Worm (Caenorhabditis elegans): Measurements from ENCODE around the gene C27C12.4.
A peak's percentile ranks its signal among the peaks of the same experiment; 100 is the strongest.

Gene C27C12.4

DNA sequence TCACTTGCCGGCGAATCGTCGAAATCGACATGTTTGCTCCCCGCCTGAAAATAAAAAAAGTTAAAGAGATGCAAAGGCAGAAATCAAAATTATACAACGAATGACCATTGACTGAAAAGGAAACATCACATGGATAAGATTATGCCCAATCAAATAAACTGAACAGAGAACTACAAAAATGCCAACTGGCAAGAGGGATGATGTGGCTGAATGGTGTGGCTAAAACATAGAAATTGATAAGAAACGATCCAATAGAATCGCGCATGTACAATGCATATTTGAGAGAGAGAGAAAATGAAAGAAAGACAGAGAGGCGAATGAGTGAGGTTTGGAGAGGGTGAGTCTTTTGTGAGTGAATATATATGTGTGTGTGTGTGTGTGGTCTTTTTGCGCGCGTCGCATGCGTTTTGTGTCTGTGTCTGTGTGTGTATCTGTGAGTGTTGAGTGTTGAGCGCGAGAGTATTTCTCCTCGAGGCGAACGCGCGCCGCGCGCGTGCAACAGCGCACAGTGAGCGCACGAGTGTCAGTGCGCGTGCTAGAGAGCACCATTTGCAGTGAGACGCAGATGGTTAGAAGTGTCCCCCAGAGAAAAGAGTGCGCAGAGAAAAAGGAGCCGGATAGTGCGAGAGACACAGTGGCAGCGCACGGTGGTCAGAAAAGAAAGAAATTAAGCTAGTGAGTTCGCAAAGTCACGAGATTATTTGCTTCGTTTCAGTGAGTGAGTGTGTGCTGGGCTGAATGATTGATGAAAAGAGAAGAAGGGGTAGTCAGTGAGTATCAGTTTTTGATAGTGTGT lies 35.2 kb upstream of the C27C12.4 start, which contains the start of gene epn-1 (continued):
- TF ChIP-seq unc-62 (GFP tag; optimal IDR thresholded peaks at IDR 0.05) (no peak), egl-13 (tag; optimal IDR thresholded peaks at IDR 0.05) (peak; percentile 98), lsy-2 (tag; optimal IDR thresholded peaks at IDR 0.05) (peak; percentile 89 to 92), hlh-4 (tag; optimal IDR thresholded peaks at IDR 0.05) (no peak), C16A3.4 (tag; optimal IDR thresholded peaks at IDR 0.05) (peak; percentile 90), fkh-10 (GFP tag; optimal IDR thresholded peaks at IDR 0.05) (peak; percentile 85), lin-39 (tag; optimal IDR thresholded peaks at IDR 0.05) (peak; percentile 83), elt-3 (tag; optimal IDR thresholded peaks at IDR 0.05) (peak in 4 of 6 experiments; percentile 17 to 82 (median 54)), nhr-19 (GFP tag; conservative IDR thresholded peaks at IDR 0.05) (peak; percentile 97), ceh-63 (GFP tag; optimal IDR thresholded peaks at IDR 0.05) (no peak), hpl-2 (GFP tag; optimal IDR thresholded peaks at IDR 0.05) (peak; percentile 87), lin-13 (GFP tag; optimal IDR thresholded peaks at IDR 0.05) (peak; percentile 93), ets-5 (GFP tag; IDR thresholded peaks at IDR 0.05) (no peak), efl-3 (GFP tag; optimal IDR thresholded peaks at IDR 0.05) (peak; percentile 39), grh-1 (GFP tag; IDR thresholded peaks at IDR 0.05) (peak; percentile 94), isw-1 (GFP tag; IDR thresholded peaks at IDR 0.05) (peak; percentile 94), Y116A8C.19 (tag; optimal IDR thresholded peaks at IDR 0.05; ENCODE audit: borderline replicate concordance) (peak; percentile 27), nhr-12 (tag; optimal IDR thresholded peaks at IDR 0.05) (peak; percentile 27), irx-1 (tag; optimal IDR thresholded peaks at IDR 0.05) (peak; percentile 94), vab-15 (tag; optimal IDR thresholded peaks at IDR 0.05) (no peak), nhr-237 (tag; optimal IDR thresholded peaks at IDR 0.05) (peak; percentile 90), nhr-11 (tag; optimal IDR thresholded peaks at IDR 0.05) (peak; percentile 96), nhr-47 (tag; optimal IDR thresholded peaks at IDR 0.05) (peak; percentile 99), nhr-28 (tag; optimal IDR thresholded peaks at IDR 0.05) (peak; percentile 32), lin-14 (GFP tag; optimal IDR thresholded peaks at IDR 0.05) (peak; percentile 100), mab-9 (GFP tag; IDR thresholded peaks at IDR 0.05) (peak; percentile 91), unc-30 (tag; optimal IDR thresholded peaks at IDR 0.05) (no peak), xbp-1 (tag; optimal IDR thresholded peaks at IDR 0.05) (peak; percentile 94), ceh-88 (GFP tag; IDR thresholded peaks at IDR 0.05) (peak; percentile 98), alr-1 (tag; optimal IDR thresholded peaks at IDR 0.05; ENCODE audit: borderline replicate concordance) (no peak), nhr-84 (tag; optimal IDR thresholded peaks at IDR 0.05) (no peak), snpc-4 (tag; optimal IDR thresholded peaks at IDR 0.05) (peak; percentile 74), mep-1 (tag; optimal IDR thresholded peaks at IDR 0.05) (peak; percentile 87), nhr-76 (tag; optimal IDR thresholded peaks at IDR 0.05) (peak; percentile 45)

DNA sequence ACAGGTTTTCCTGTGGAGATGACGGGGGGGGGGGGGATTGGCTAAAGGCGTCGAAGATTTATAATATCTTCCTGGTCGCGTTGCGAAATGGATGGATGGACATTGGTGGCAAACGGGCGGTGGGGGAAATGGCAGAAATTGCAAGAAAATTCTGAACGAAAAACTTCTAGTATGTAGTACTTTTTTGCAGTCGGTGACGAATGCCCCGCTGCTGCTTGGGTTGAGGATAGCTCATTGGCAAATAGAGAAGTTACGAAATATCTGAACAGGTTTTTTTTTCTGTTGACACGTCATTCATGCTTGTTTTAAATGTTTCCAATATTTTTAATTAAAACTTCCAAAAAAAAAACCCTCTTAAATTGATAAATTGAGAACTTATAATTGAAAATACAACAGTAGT lies 34.4 kb upstream of the C27C12.4 start:
- TF ChIP-seq nhr-47 (tag; optimal IDR thresholded peaks at IDR 0.05) (no peak), grh-1 (GFP tag; IDR thresholded peaks at IDR 0.05) (peak; percentile 67), blmp-1 (tag; optimal IDR thresholded peaks at IDR 0.05) (peak; percentile 31), zip-4 (GFP tag; optimal IDR thresholded peaks at IDR 0.05) (peak; percentile 30), ztf-4 (tag; optimal IDR thresholded peaks at IDR 0.05) (peak; percentile 25)

DNA sequence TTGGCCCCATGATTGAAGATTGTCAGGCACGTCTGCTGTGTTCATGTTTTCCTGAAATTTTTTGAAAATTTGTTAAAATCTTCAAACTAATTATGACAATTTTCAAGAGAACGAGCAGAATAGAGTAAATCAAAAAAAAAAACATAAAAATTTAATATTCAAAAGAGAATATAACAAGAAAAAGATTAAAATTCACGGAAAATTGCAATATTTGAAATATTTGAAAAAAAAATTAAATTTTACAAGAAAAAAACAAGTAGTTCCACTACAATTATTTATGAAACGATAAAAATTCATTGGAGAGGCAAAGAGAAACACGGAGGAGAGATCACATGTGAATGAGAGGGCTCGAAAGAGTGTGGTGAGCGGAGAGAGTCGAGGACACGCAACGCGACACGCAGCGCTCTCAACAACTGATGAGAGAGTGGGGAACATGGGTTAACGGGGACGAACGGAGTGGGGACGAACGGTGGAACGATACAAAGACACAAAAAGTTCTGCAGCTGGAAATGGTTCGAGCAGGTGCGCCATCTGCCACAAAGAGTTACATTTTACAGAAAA lies 29.3 kb upstream of the C27C12.4 start, which contains the start of gene mbk-1:
mbk-1 (minus strand) TSS at position 51 of the 561 bp plus-strand sequence.
- TF ChIP-seq alr-1 (tag; optimal IDR thresholded peaks at IDR 0.05; ENCODE audit: borderline replicate concordance), result no peak
- peak; percentile 73 for TF ChIP-seq nhr-47 (tag; optimal IDR thresholded peaks at IDR 0.05)
- TF ChIP-seq efl-1 (optimal IDR thresholded peaks at IDR 0.05), result peak; percentile 39 to 74
- peak; percentile 10 to 35 for TF ChIP-seq efl-1 (GFP tag; optimal IDR thresholded peaks at IDR 0.05 in 1 of 2)
- TF ChIP-seq nhr-19 (GFP tag; conservative IDR thresholded peaks at IDR 0.05), result peak; percentile 47
- TF ChIP-seq skn-1 (tag; optimal IDR thresholded peaks at IDR 0.05), result peak; percentile 53
- peak; percentile 40 for TF ChIP-seq fkh-8 (tag; optimal IDR thresholded peaks at IDR 0.05)
- TF ChIP-seq hlh-4 (tag; optimal IDR thresholded peaks at IDR 0.05), result no peak
- no peak for TF ChIP-seq ceh-90 (tag; optimal IDR thresholded peaks at IDR 0.05)
- peak in 2 of 3 experiments; percentile 28 to 41 for TF ChIP-seq dpl-1 (GFP tag; optimal IDR thresholded peaks at IDR 0.05)
- TF ChIP-seq nhr-20 (tag; optimal IDR thresholded peaks at IDR 0.05), result peak; percentile 83
- TF ChIP-seq ama-1 (optimal IDR thresholded peaks at IDR 0.05), result no peak
- peak; percentile 54 for TF ChIP-seq nhr-90 (tag; optimal IDR thresholded peaks at IDR 0.05; ENCODE audit: poor library complexity)
- peak in 1 of 2 experiments; percentile 7 for TF ChIP-seq egl-27 (tag; optimal IDR thresholded peaks at IDR 0.05)
- peak; percentile 83 for TF ChIP-seq snu-23 (GFP tag; optimal IDR thresholded peaks at IDR 0.05)
- TF ChIP-seq jun-1 (tag; optimal IDR thresholded peaks at IDR 0.05), result peak; percentile 17
- peak; percentile 51 for TF ChIP-seq dsc-1 (tag; optimal IDR thresholded peaks at IDR 0.05)
